Worm (Caenorhabditis elegans): ENCODE measurements around the gene C55C3.3.

The C55C3.3 gene

DNA sequence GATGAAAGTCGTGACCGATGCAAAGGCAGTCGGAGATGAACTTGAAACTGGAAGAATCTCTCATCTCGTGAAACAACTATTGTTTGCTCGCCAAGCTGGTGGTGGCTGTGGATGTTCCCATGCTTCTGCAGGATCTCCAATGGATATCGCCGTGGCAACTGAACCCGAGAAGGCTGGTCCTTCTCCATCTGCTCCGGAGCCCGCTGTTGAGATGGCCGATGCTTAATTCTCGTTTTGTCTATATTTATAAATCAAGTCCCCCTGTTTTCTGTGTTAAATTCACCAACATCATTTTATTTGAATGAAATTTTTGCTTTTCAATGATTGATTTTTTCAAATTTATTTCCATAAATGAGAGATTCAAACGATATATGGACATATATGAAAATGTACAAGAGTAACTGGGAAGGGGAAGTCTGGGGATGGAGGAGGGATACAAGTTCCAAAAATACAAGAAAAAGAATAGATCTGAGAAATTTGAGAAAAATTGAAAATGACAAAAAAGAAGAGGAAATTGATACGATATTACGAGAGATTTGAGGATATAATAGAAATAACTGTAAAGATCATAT, 34.2 kb upstream of the C55C3.3 start:
- TF ChIP-seq nfyb-1 (GFP tag; IDR thresholded peaks at IDR 0.05) (0 out of 2 replicates have a peak, but pooled peaks have one; percentile 43), Y53G8AR.9 (GFP tag; conservative IDR thresholded peaks at IDR 0.05) (peak; percentile 70; the same call in 1 of the 2 replicates), mxl-1 (tag; optimal IDR thresholded peaks at IDR 0.05) (no peak), lin-26 (GFP tag; IDR thresholded peaks at IDR 0.05) (0 out of 2 replicates have a peak, but pooled peaks have one; percentile 32), pha-4 (tag; optimal IDR thresholded peaks at IDR 0.05) (no peak), attf-6 (GFP tag; IDR thresholded peaks at IDR 0.05) (peak; percentile 30; the same call in 1 of the 2 replicates), B0336.3 (GFP tag; IDR thresholded peaks at IDR 0.05) (peak; percentile 73; the same call in 1 of the 2 replicates), hlh-26 (GFP tag; conservative IDR thresholded peaks at IDR 0.05) (no peak), repo-1 (tag; optimal IDR thresholded peaks at IDR 0.05) (peak; percentile 81), F22D6.2 (tag; optimal IDR thresholded peaks at IDR 0.05) (no peak), cebp-2 (GFP tag; IDR thresholded peaks at IDR 0.05) (no peak), sdz-38 (tag; optimal IDR thresholded peaks at IDR 0.05) (no peak), B0035.1 (tag; optimal IDR thresholded peaks at IDR 0.05) (no peak), tbx-9 (tag; optimal IDR thresholded peaks at IDR 0.05; ENCODE audit: borderline replicate concordance) (no peak), hrde-1 (tag; optimal IDR thresholded peaks at IDR 0.05; ENCODE audit: borderline replicate concordance) (peak; percentile 39), ama-1 (optimal IDR thresholded peaks at IDR 0.05) (no peak), ama-1 (GFP tag; optimal IDR thresholded peaks at IDR 0.05) (peak in 1 of 2 experiments; percentile 20), ztf-3 (GFP tag; optimal IDR thresholded peaks at IDR 0.05) (no peak), ztf-22 (GFP tag; optimal IDR thresholded peaks at IDR 0.05) (no peak), F10E7.11 (tag; optimal IDR thresholded peaks at IDR 0.05) (no peak), Y53F4B.3 (GFP tag; IDR thresholded peaks at IDR 0.05) (peak; percentile 32; the same call in 1 of the 2 replicates), sea-2 (GFP tag; IDR thresholded peaks at IDR 0.05) (no peak), atf-7 (tag; optimal IDR thresholded peaks at IDR 0.05) (peak; percentile 13), C06A6.2 (GFP tag; conservative IDR thresholded peaks at IDR 0.05) (0 out of 2 replicates have a peak, but pooled peaks have one; percentile 14), nhr-90 (tag; optimal IDR thresholded peaks at IDR 0.05) (no peak), hlh-12 (tag; optimal IDR thresholded peaks at IDR 0.05) (no peak), ekl-4 (GFP tag; IDR thresholded peaks at IDR 0.05) (no peak), snpc-4 (GFP tag; optimal IDR thresholded peaks at IDR 0.05) (peak; percentile 57), snpc-4 (tag; optimal IDR thresholded peaks at IDR 0.05) (peak in 1 of 4 experiments; percentile 57), athp-1 (tag; optimal IDR thresholded peaks at IDR 0.05) (peak; percentile 65)

DNA sequence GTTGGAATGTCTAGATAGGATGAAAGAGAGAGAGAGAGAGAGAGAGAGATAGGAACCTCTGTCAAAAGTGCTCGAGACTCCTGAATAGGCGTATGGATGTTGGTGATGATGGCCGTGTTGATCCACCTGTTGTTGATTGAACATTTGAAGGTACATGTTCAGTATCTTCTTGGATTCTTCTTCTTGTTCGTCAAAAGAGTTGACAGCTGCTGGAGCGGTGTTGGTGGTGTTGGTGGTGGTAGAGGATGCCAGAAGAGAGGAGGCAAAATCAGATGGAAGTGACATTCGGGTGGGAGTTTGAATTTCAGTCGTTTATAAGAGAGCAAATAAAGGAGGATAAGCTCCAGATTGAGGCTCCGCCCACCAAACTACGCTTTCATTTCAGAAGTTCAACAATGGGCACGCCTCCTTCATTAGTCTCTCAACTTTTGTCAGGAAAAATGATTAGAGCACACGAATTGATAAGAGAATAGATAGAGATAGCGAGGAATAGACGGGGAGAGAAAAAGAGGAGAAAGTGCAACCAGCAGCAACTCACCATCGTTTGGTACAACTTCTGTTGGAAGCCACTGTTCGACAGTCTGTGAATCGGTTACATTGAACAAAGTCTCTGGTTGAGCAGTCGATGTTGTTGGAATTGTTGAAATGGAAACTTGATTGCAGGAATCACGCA, 32.1 kb upstream of the C55C3.3 start:
- no peak for TF ChIP-seq nfya-2 (GFP tag; IDR thresholded peaks at IDR 0.05)
- TF ChIP-seq nhr-80 (tag; optimal IDR thresholded peaks at IDR 0.05): peak; percentile 43
- no peak for TF ChIP-seq B0336.3 (GFP tag; IDR thresholded peaks at IDR 0.05)

DNA sequence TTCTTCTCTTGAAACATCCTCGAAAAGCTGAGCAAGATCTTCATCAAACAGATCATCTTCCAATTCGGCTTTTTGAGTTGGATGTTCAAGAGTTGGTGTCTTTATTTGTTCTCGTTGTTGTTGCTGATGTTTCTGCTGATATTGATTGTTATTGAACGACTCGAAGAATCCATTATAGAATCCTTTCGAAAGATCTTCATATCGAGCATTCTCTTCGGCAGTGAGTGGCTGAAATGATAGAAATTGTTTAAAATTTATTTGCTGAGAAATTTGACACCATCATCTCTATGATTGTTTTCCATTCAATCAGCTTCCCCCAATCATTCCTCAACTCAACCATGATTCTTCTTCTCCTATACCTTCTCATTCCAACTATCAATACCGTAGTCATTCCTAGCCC, 31.4 kb upstream of the C55C3.3 start, which contains the start of gene clec-178:
clec-178 (plus strand) TSS at position 301 of the 400 bp plus-strand sequence.
- TF ChIP-seq Y56A3A.18 (GFP tag; IDR thresholded peaks at IDR 0.05): peak; percentile 42; the same call in 1 of the 2 replicates
- TF ChIP-seq gei-17 (GFP tag; optimal IDR thresholded peaks at IDR 0.05): no peak

DNA sequence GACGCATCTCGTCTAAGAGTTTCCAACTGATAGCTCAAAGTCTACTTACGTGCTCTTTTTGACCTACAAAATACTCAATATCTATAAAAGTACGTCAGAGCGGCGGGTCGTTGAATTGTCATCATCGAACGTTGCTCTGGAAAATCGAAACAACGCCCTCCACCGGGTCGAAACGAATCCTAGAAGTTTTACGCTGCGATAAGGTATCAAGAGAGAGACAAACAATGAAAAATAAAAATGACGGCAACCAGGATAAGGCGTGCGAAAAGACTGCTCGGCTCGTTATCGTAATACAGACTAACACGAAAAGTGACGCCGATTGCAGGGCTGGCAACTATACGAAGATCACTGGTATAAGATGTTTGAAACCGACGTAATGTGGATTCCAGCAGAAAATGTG, 30.9 kb upstream of the C55C3.3 start:
- TF ChIP-seq nhr-80 (tag; optimal IDR thresholded peaks at IDR 0.05) (peak; percentile 92), dox-1 (GFP tag; IDR thresholded peaks at IDR 0.05) (peak; percentile 59; the same call in 1 of the 2 replicates), Y53G8AR.9 (GFP tag; conservative IDR thresholded peaks at IDR 0.05) (0 out of 2 replicates have a peak, but pooled peaks have one; percentile 41), madf-10 (tag; optimal IDR thresholded peaks at IDR 0.05) (peak; percentile 38), pha-4 (tag; optimal IDR thresholded peaks at IDR 0.05) (peak; percentile 65), atf-7 (tag; optimal IDR thresholded peaks at IDR 0.05) (peak; percentile 38), mcd-1 (GFP tag; IDR thresholded peaks at IDR 0.05) (0 out of 2 replicates have a peak, but pooled peaks have one; percentile 6), dpff-1 (tag; optimal IDR thresholded peaks at IDR 0.05) (no peak), nhr-90 (tag; optimal IDR thresholded peaks at IDR 0.05) (peak; percentile 21), Y53F4B.3 (GFP tag; IDR thresholded peaks at IDR 0.05) (no peak)

All from whole organism, young adult.